Worm (Caenorhabditis elegans): ENCODE measurements around the gene nhr-93.

- TF ChIP-seq dao-5 (tag; optimal IDR thresholded peaks at IDR 0.05) = no peak
- no peak for TF ChIP-seq him-1 (tag; optimal IDR thresholded peaks at IDR 0.05)
These were observed 43.4 kb upstream of the nhr-93 start for ce11 chrV:3581643-3582042.
